Worm (Caenorhabditis elegans) whole organism, L2 larva: ENCODE data around the gene mec-4.

Source experiments
- C34F6.9 ChIP-seq: fragments of 150-350 bp; optimal IDR thresholded peaks from 2 replicates; lab custom pipeline; 2014; ENCODE audit warnings: missing biosample characterization, missing genetic modification characterization
- F13H6.1 ChIP-seq: sonication (generic microtip); optimal IDR thresholded peaks from 2 replicates; lab custom pipeline; 2016; ENCODE audit warnings: missing genetic modification characterization, missing compliant biosample characterization
- R02D3.7 ChIP-seq: fragments of 150-350 bp; optimal IDR thresholded peaks from 2 replicates; lab custom pipeline; 2014; ENCODE audit warnings: missing biosample characterization, missing genetic modification characterization
- Y55F3AM.14 ChIP-seq: fragments of 200-800 bp; sonication (Bioruptor generic); optimal IDR thresholded peaks from 2 replicates; lab custom pipeline; 2018; ENCODE audit warnings: mild to moderate bottlenecking, missing genetic modification characterization, missing compliant biosample characterization
- alr-1 ChIP-seq: fragments of 150-350 bp; optimal IDR thresholded peaks from 2 replicates; lab custom pipeline; 2014; ENCODE audit warnings: missing biosample characterization, missing genetic modification characterization
- aly-2 ChIP-seq: fragments of 150-350 bp; optimal IDR thresholded peaks from 2 replicates; lab custom pipeline; 2014; ENCODE audit warnings: missing biosample characterization, missing genetic modification characterization
- blmp-1 ChIP-seq: sonication (generic microtip); optimal IDR thresholded peaks from 2 replicates; lab custom pipeline; 2017; ENCODE audit warnings: missing genetic modification characterization, mild to moderate bottlenecking, missing compliant biosample characterization, antibody characterized with exemption, moderate library complexity; ENCODE audit not compliant: insufficient read depth
- dmd-4 ChIP-seq: sonication (generic microtip); optimal IDR thresholded peaks from 2 replicates; lab custom pipeline; 2017; ENCODE audit warnings: missing biosample characterization, missing genetic modification characterization
- egl-27 ChIP-seq: sonication (generic microtip); optimal IDR thresholded peaks from 3 replicates; lab custom pipeline; 2017; ENCODE audit warnings: missing biosample characterization, missing genetic modification reagents, missing genetic modification characterization
- elt-1 ChIP-seq: fragments of 150-350 bp; optimal IDR thresholded peaks from 2 replicates; lab custom pipeline; 2014; ENCODE audit warnings: missing biosample characterization, missing genetic modification characterization
- gmeb-1 ChIP-seq: fragments of 150-350 bp; optimal IDR thresholded peaks from 2 replicates; lab custom pipeline; 2014; ENCODE audit warnings: missing biosample characterization, missing genetic modification characterization
- lin-11 ChIP-seq: fragments of 150-350 bp; sonication (generic microtip); optimal IDR thresholded peaks from 2 replicates; lab custom pipeline; 2014; ENCODE audit warnings: missing biosample characterization, missing genetic modification characterization, inconsistent platforms, mixed read lengths
- lin-13 ChIP-seq: fragments of 150-350 bp; optimal IDR thresholded peaks from 2 replicates; lab custom pipeline; 2014; ENCODE audit warnings: missing biosample characterization, missing genetic modification reagents, missing genetic modification characterization
- lin-39 ChIP-seq: fragments of 150-350 bp; optimal IDR thresholded peaks from 2 replicates; lab custom pipeline; 2014; ENCODE audit warnings: missing biosample characterization, missing genetic modification reagents, missing genetic modification characterization
- lsy-2 ChIP-seq, 2 experiments: fragments of 150-350 bp in 1 of 2; sonication (generic microtip) in 1 of 2; optimal IDR thresholded peaks; 2 replicates each; lab custom pipeline; 2014 to 2017; ENCODE audit warnings: missing biosample characterization in 2 of 2, missing genetic modification characterization in 2 of 2
- mab-5 ChIP-seq: fragments of 150-350 bp; optimal IDR thresholded peaks from 2 replicates; lab custom pipeline; 2014; ENCODE audit warnings: missing biosample characterization, missing genetic modification characterization
- mbf-1 ChIP-seq: sonication (generic microtip); optimal IDR thresholded peaks from 2 replicates; lab custom pipeline; 2017; ENCODE audit warnings: missing biosample characterization, missing genetic modification characterization
- mdl-1 ChIP-seq, 2 experiments: fragments of 150-350 bp in 1 of 2; sonication (generic microtip) in 1 of 2; optimal IDR thresholded peaks; 2 replicates each; lab custom pipeline; 2017; ENCODE audit warnings: missing biosample characterization in 2 of 2, missing genetic modification characterization in 2 of 2
- nhr-10 ChIP-seq: sonication (generic microtip); optimal IDR thresholded peaks from 2 replicates; lab custom pipeline; 2017; ENCODE audit warnings: missing biosample characterization, missing genetic modification characterization
- nhr-11 ChIP-seq: fragments of 150-350 bp; optimal IDR thresholded peaks from 2 replicates; lab custom pipeline; 2014; ENCODE audit warnings: missing biosample characterization, missing genetic modification characterization
- nhr-21 ChIP-seq: fragments of 150-350 bp; optimal IDR thresholded peaks from 2 replicates; lab custom pipeline; 2014; ENCODE audit warnings: missing biosample characterization, missing genetic modification characterization
- nhr-23 ChIP-seq: fragments of 150-350 bp; optimal IDR thresholded peaks from 2 replicates; lab custom pipeline; 2014; ENCODE audit warnings: missing biosample characterization, missing genetic modification reagents, missing genetic modification characterization
- nhr-237 ChIP-seq: fragments of 150-350 bp; optimal IDR thresholded peaks from 2 replicates; lab custom pipeline; 2014; ENCODE audit warnings: missing biosample characterization, missing genetic modification characterization
- nhr-25 ChIP-seq: fragments of 150-350 bp; sonication (generic microtip); optimal IDR thresholded peaks from 3 replicates; lab custom pipeline; 2014; ENCODE audit warnings: missing biosample characterization, missing genetic modification characterization
- nhr-6 ChIP-seq: fragments of 150-350 bp; optimal IDR thresholded peaks from 2 replicates; lab custom pipeline; 2014; ENCODE audit warnings: missing biosample characterization, missing genetic modification characterization
- nhr-77 ChIP-seq: fragments of 150-350 bp; optimal IDR thresholded peaks from 2 replicates; lab custom pipeline; 2014; ENCODE audit warnings: missing biosample characterization, missing genetic modification characterization
- skn-1 ChIP-seq: sonication (generic microtip); optimal IDR thresholded peaks from 2 replicates; lab custom pipeline; 2017; ENCODE audit warnings: missing biosample characterization, missing genetic modification characterization
- sma-9 ChIP-seq, 2 experiments: fragments of 150-350 bp in 1 of 2; sonication (generic microtip) in 1 of 2; optimal IDR thresholded peaks; 2 replicates each; lab custom pipeline; 2014 to 2016; ENCODE audit warnings: missing genetic modification characterization in 2 of 2, mild to moderate bottlenecking in 1 of 2, missing biosample characterization in 1 of 2, missing compliant biosample characterization in 1 of 2, missing genetic modification reagents in 1 of 2, moderate library complexity in 1 of 2
- snpc-4 ChIP-seq: fragments of 150-350 bp; optimal IDR thresholded peaks from 2 replicates; lab custom pipeline; 2014; ENCODE audit warnings: missing biosample characterization, missing genetic modification characterization
- unc-39 ChIP-seq: fragments of 150-350 bp; optimal IDR thresholded peaks from 2 replicates; lab custom pipeline; 2014; ENCODE audit warnings: missing biosample characterization, missing genetic modification characterization
- unc-55 ChIP-seq: fragments of 150-350 bp; sonication (generic microtip); optimal IDR thresholded peaks from 3 replicates; lab custom pipeline; 2014; ENCODE audit warnings: missing biosample characterization, missing genetic modification reagents, missing genetic modification characterization
- zag-1 ChIP-seq: fragments of 150-350 bp; optimal IDR thresholded peaks from 2 replicates; lab custom pipeline; 2014; ENCODE audit warnings: missing biosample characterization, missing genetic modification characterization

Gene mec-4

DNA sequence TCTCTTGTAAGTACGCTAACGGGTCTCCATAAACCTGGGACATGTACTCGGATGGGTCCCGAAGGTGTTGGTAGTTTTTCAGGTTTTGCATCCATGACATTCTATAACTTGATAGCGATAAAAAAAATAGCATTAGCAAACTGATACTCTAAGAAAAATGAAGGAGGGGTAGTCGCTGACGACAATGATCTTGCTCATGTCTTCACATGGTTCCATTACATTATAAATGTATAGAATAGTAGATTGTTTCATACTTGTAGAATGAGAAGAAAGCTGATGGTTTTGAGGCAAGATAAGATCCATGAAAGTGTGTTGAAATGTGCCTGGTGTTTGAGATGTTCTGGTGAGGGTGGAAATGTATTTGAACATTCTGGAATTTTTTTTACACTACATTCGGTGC, at the start of gene mec-4:
mec-4 (minus strand) TSS at position 101 of the 400 bp plus-strand sequence.
- TF ChIP-seq unc-55 (GFP tag; lab: Kevin White, UChicago) (peak; percentile 68), nhr-237 (no peak)

DNA sequence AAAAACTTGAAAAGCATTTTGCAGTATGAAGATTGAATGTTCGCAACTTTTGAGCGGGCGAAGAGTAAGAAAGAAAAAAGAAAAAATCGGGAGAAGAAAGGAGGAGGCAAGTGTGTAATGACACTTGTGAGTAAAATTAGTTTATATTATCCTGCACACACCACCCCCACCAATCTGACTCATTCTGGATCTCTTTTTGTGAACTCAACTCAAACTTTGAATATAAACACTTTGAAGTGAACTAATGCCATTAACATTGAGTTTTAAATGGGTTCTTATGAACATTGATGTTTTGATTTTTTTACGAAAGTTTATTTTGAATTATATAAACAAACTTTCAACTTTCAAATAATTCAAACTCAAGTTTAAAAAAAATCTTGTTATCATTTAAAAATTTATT, 38.0 kb upstream of the mec-4 start, which contains the start of gene F41G4.8:
F41G4.8 (minus strand) TSS at position 101 of the 400 bp plus-strand sequence.
- TF ChIP-seq gmeb-1 (tag; lab: Kevin White, UChicago) (no peak), nhr-77 (tag; lab: Kevin White, UChicago) (no peak), unc-55 (GFP tag; lab: Kevin White, UChicago) (no peak), nhr-10 (tag; lab: Kevin White, UChicago) (no peak), nhr-6 (tag; lab: Kevin White, UChicago) (no peak), nhr-21 (tag; lab: Kevin White, UChicago) (no peak), Y55F3AM.14 (GFP tag; lab: Kevin White, UChicago) (no peak), mbf-1 (tag; lab: Kevin White, UChicago) (no peak), lin-13 (GFP tag; lab: Kevin White, UChicago) (no peak), nhr-237 (no peak), nhr-23 (no peak), R02D3.7 (tag; lab: Kevin White, UChicago) (no peak), F13H6.1 (tag; lab: Kevin White, UChicago) (no peak), aly-2 (tag; lab: Kevin White, UChicago) (no peak), elt-1 (tag; lab: Kevin White, UChicago) (no peak), alr-1 (tag; lab: Kevin White, UChicago) (no peak), blmp-1 (tag; lab: Kevin White, UChicago) (no peak), zag-1 (tag; lab: Kevin White, UChicago) (no peak)

DNA sequence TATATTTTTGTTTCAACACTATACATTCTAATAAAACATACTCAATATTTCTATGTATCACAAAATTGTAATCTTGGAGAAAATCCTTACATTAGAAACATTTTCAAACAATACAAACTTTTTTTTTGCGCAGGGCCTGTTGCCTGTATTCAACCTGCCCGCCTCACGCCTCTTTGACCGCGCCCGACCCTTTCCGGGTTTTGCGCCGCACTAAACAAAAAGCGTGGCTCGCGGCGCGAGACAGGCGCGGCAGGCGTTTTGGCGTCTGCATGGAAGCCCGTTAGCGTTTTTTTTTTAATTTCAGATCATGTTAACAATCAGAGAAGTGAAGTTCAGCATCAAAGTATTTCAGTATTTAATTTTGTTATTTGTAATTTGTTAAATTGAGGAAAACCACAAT, 36.0 kb upstream of the mec-4 start:
- TF ChIP-seq elt-1 (tag; lab: Kevin White, UChicago) (no peak), snpc-4 (tag; lab: Kevin White, UChicago) (no peak), lin-39 (tag; lab: Kevin White, UChicago) (no peak), lsy-2 (tag; optimal IDR thresholded peaks at IDR 0.05; lab: Kevin White, UChicago) (no peak), C34F6.9 (tag; lab: Kevin White, UChicago) (no peak), aly-2 (tag; lab: Kevin White, UChicago) (no peak), blmp-1 (tag; lab: Kevin White, UChicago) (no peak), Y55F3AM.14 (GFP tag; lab: Kevin White, UChicago) (no peak), unc-55 (GFP tag; lab: Kevin White, UChicago) (no peak), nhr-77 (tag; lab: Kevin White, UChicago) (no peak), lin-11 (no peak), mab-5 (tag; lab: Kevin White, UChicago) (no peak)
- TF ChIP-seq, all 48 proteins: peak for 0

DNA sequence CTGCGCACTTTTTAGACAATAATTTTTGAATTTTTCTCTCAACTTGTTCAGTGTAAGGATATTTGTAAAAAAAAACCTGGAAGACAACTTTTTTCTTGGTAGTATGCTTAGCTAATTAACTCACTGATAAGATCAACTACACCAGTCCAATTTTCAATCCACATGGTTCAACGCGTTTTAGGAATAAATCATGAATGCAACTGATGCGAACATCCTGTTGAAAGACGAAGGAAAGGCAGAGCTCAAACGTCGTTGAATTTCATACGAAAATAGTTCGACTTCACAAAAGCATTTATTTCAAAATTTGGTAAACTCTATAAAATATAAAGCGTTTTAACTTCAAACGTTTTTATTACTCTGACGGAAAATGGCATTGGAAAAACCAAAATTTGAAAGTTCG, 33.8 kb upstream of the mec-4 start, which contains the start of gene dyla-1:
dyla-1 (plus strand) TSS at position 301 of the 400 bp plus-strand sequence.
- TF ChIP-seq F13H6.1 (tag; lab: Kevin White, UChicago), result no peak
- no peak for TF ChIP-seq sma-9 (GFP tag; optimal IDR thresholded peaks at IDR 0.05; lab: Kevin White, UChicago)
- TF ChIP-seq sma-9 (tag; optimal IDR thresholded peaks at IDR 0.05; lab: Kevin White, UChicago), result no peak
- no peak for TF ChIP-seq lsy-2 (tag; optimal IDR thresholded peaks at IDR 0.05; lab: Kevin White, UChicago)
- no peak for TF ChIP-seq nhr-21 (tag; lab: Kevin White, UChicago)
- no peak for TF ChIP-seq nhr-11 (tag; lab: Kevin White, UChicago)
- TF ChIP-seq R02D3.7 (tag; lab: Kevin White, UChicago), result no peak
- TF ChIP-seq elt-1 (tag; lab: Kevin White, UChicago), result no peak
- TF ChIP-seq nhr-25 (tag; lab: Kevin White, UChicago), result no peak
- TF ChIP-seq mdl-1 (tag; optimal IDR thresholded peaks at IDR 0.05; lab: Kevin White, UChicago), result no peak
- TF ChIP-seq skn-1 (tag; lab: Kevin White, UChicago), result no peak
- no peak for TF ChIP-seq C34F6.9 (tag; lab: Kevin White, UChicago)
- no peak for TF ChIP-seq blmp-1 (tag; lab: Kevin White, UChicago)
- TF ChIP-seq unc-39 (tag; lab: Kevin White, UChicago), result no peak

DNA sequence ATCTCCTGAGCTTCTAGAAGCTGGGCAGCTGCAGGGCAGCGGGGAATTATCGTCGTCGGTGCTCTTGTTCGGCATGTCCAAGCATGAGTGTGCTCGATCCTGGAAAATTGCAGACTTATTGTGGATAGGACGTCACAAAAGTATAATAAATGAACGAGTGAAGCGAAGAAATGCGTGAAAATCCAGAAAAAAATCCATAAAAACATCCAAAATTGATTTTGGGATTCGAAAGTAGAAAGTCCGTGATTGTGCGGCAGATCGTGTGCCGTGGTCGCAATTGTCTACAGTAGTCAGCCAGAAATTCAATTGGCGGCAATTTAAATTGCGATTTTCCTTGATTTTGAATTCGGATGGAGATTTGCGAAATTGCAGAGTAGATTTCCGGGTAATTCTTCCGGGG, 29.4 kb upstream of the mec-4 start, which contains the start of gene F41G4.7:
F41G4.7 (minus strand) TSS at position 101 of the 400 bp plus-strand sequence.
- TF ChIP-seq mab-5 (tag; lab: Kevin White, UChicago) (no peak), egl-27 (tag; lab: Kevin White, UChicago) (no peak), dmd-4 (no peak), mbf-1 (tag; lab: Kevin White, UChicago) (no peak)
